Worm (Caenorhabditis elegans) whole organism, mixed stage, embryonic: ENCODE results near the gene egal-1.

Experiments
- blmp-1 ChIP-seq: fragments of 150-350 bp; optimal IDR thresholded peaks from 2 replicates; lab custom pipeline; 2014; ENCODE audit warnings: missing biosample characterization, missing genetic modification characterization
- elt-3 ChIP-seq: fragments of 150-350 bp; optimal IDR thresholded peaks from 2 replicates; lab custom pipeline; 2014; ENCODE audit warnings: missing biosample characterization, missing genetic modification characterization
- lin-13 ChIP-seq: fragments of 150-350 bp; optimal IDR thresholded peaks from 2 replicates; lab custom pipeline; 2014; ENCODE audit warnings: missing biosample characterization, missing genetic modification characterization
- lsy-2 ChIP-seq: fragments of 150-350 bp; optimal IDR thresholded peaks from 2 replicates; lab custom pipeline; 2014; ENCODE audit warnings: missing biosample characterization, missing genetic modification characterization
- mab-5 ChIP-seq: fragments of 150-350 bp; optimal IDR thresholded peaks from 2 replicates; lab custom pipeline; 2014; ENCODE audit warnings: missing biosample characterization, missing genetic modification characterization
- nhr-12 ChIP-seq: fragments of 150-350 bp; optimal IDR thresholded peaks from 2 replicates; lab custom pipeline; 2014; ENCODE audit warnings: missing biosample characterization, missing genetic modification characterization
- nhr-2 ChIP-seq: fragments of 150-350 bp; optimal IDR thresholded peaks from 2 replicates; lab custom pipeline; 2014; ENCODE audit warnings: missing biosample characterization, missing genetic modification characterization
- nhr-28 ChIP-seq: fragments of 150-350 bp; optimal IDR thresholded peaks from 2 replicates; lab custom pipeline; 2014; ENCODE audit warnings: missing biosample characterization, missing genetic modification characterization
- nhr-76 ChIP-seq: sonication (generic microtip); optimal IDR thresholded peaks from 2 replicates; lab custom pipeline; 2017; ENCODE audit warnings: missing biosample characterization, missing genetic modification characterization
- pha-4 ChIP-seq: fragments of 150-350 bp; optimal IDR thresholded peaks from 2 replicates; lab custom pipeline; 2018; ENCODE audit warnings: missing biosample characterization, missing genetic modification reagents, missing genetic modification characterization
- snpc-4 ChIP-seq: fragments of 150-350 bp; optimal IDR thresholded peaks from 2 replicates; lab custom pipeline; 2014; ENCODE audit warnings: missing biosample characterization, missing genetic modification characterization
- unc-62 ChIP-seq: fragments of 150-350 bp; optimal IDR thresholded peaks from 2 replicates; lab custom pipeline; 2014; ENCODE audit warnings: missing biosample characterization, missing genetic modification reagents, missing genetic modification characterization

- TF ChIP-seq nhr-12 (tag; lab: Kevin White, UChicago), result no peak
- TF ChIP-seq pha-4 (tag; lab: Kevin White, UChicago), result no peak
- peak; percentile 87 for TF ChIP-seq lsy-2 (tag; lab: Kevin White, UChicago)
- TF ChIP-seq unc-62 (GFP tag; lab: Kevin White, UChicago), result no peak
- no peak for TF ChIP-seq mab-5 (tag; lab: Kevin White, UChicago)
- TF ChIP-seq snpc-4 (tag; lab: Kevin White, UChicago), result no peak
- TF ChIP-seq elt-3, result no peak
- no peak for TF ChIP-seq nhr-76 (tag; lab: Kevin White, UChicago)
- no peak for TF ChIP-seq nhr-2 (tag; lab: Kevin White, UChicago)
- TF ChIP-seq lin-13, result no peak
- no peak for TF ChIP-seq nhr-28 (tag; lab: Kevin White, UChicago)
- no peak for TF ChIP-seq blmp-1 (tag; lab: Kevin White, UChicago)
Observed at ce11 chrIV:5805477-5805876, 19.1 kb upstream of the egal-1 start.
